Worm (Caenorhabditis elegans): ENCODE measurements around the gene rpl-26.

Gene rpl-26

ce11 chrII:8648843-8649242, 46.3 kb downstream of the rpl-26 start:
- TF ChIP-seq nhr-11 (tag; optimal IDR thresholded peaks at IDR 0.05) (no peak), elt-1 (tag; optimal IDR thresholded peaks at IDR 0.05) (no peak), nhr-77 (tag; optimal IDR thresholded peaks at IDR 0.05) (no peak), jun-1 (tag; optimal IDR thresholded peaks at IDR 0.05) (no peak), ztf-4 (tag; optimal IDR thresholded peaks at IDR 0.05) (no peak), sea-2 (GFP tag; optimal IDR thresholded peaks at IDR 0.05) (no peak), mdl-1 (tag; optimal IDR thresholded peaks at IDR 0.05) (no peak), ceh-82 (tag; optimal IDR thresholded peaks at IDR 0.05) (no peak), ceh-28 (tag; optimal IDR thresholded peaks at IDR 0.05) (no peak), ztf-11 (tag; optimal IDR thresholded peaks at IDR 0.05) (no peak), mml-1 (tag; optimal IDR thresholded peaks at IDR 0.05) (no peak)

ce11 chrII:8650644-8651159, 48.1 kb downstream of the rpl-26 start, which contains the start of gene pyr-1:
Gene pyr-1, plus strand, starts transcription at chrII:8651109.
- TF ChIP-seq ZK546.5 (tag; optimal IDR thresholded peaks at IDR 0.05) (no peak), elt-2 (tag; optimal IDR thresholded peaks at IDR 0.05) (peak; percentile 9), egl-5 (tag; optimal IDR thresholded peaks at IDR 0.05) (peak; percentile 58), pha-4 (tag; optimal IDR thresholded peaks at IDR 0.05) (peak; percentile 91)
